Worm (Caenorhabditis elegans) whole organism, late embryonic: ENCODE results near the gene D2096.12.

Experiments used
- C08G9.2 ChIP-seq: sonication (generic microtip); optimal IDR thresholded peaks from 2 replicates; lab custom pipeline; 2016; ENCODE audit warnings: mild to moderate bottlenecking, missing genetic modification characterization, moderate library complexity, missing compliant biosample characterization
- K09A11.1 ChIP-seq: sonication (generic microtip); optimal IDR thresholded peaks from 2 replicates; lab custom pipeline; 2017; ENCODE audit warnings: antibody characterized with exemption, mild to moderate bottlenecking, missing genetic modification characterization, missing compliant biosample characterization; ENCODE audit not compliant: insufficient read depth
- T23F11.4 ChIP-seq: fragments of 200-800 bp; sonication (Bioruptor generic); optimal IDR thresholded peaks from 2 replicates; lab custom pipeline; 2018; ENCODE audit warnings: mild to moderate bottlenecking, missing genetic modification characterization, missing compliant biosample characterization
- ahr-1 ChIP-seq: sonication (generic microtip); optimal IDR thresholded peaks from 2 replicates; lab custom pipeline; 2016; ENCODE audit warnings: missing genetic modification characterization, missing compliant biosample characterization
- ceh-14 ChIP-seq: sonication (generic microtip); optimal IDR thresholded peaks from 2 replicates; lab custom pipeline; 2016; ENCODE audit warnings: missing genotype, missing genetic modification characterization, missing compliant biosample characterization
- ceh-18 ChIP-seq: sonication (generic microtip); optimal IDR thresholded peaks from 2 replicates; lab custom pipeline; 2016; ENCODE audit warnings: missing genetic modification characterization, missing compliant biosample characterization
- ceh-22 ChIP-seq: sonication (generic microtip); optimal IDR thresholded peaks from 2 replicates; lab custom pipeline; 2017; ENCODE audit warnings: missing biosample characterization, missing genetic modification characterization
- ceh-30 ChIP-seq: fragments of 150-350 bp; optimal IDR thresholded peaks from 2 replicates; lab custom pipeline; 2014; ENCODE audit warnings: missing biosample characterization, missing genetic modification characterization
- ceh-31 ChIP-seq: sonication (generic microtip); optimal IDR thresholded peaks from 2 replicates; lab custom pipeline; 2016; ENCODE audit warnings: missing genetic modification characterization, missing compliant biosample characterization
- ceh-45 ChIP-seq: fragments of 200-800 bp; sonication (Bioruptor generic); IDR thresholded peaks from 2 replicates; pipeline ENCODE4 v1.3.6; 2022; ENCODE audit warnings: missing genetic modification reagents, missing genetic modification characterization, missing compliant biosample characterization
- ceh-6 ChIP-seq: fragments of 200-800 bp; sonication (Bioruptor generic); optimal IDR thresholded peaks from 2 replicates; lab custom pipeline; 2018; ENCODE audit warnings: mild to moderate bottlenecking, missing genetic modification characterization, missing compliant biosample characterization
- ceh-9 ChIP-seq: sonication (generic microtip); optimal IDR thresholded peaks from 2 replicates; lab custom pipeline; 2016; ENCODE audit warnings: mild to moderate bottlenecking, missing genetic modification characterization, inconsistent platforms, missing compliant biosample characterization
- che-1 ChIP-seq: sonication (generic microtip); optimal IDR thresholded peaks from 2 replicates; lab custom pipeline; 2016; ENCODE audit warnings: mild to moderate bottlenecking, missing genetic modification characterization, missing compliant biosample characterization
- elt-2 ChIP-seq: sonication (generic microtip); optimal IDR thresholded peaks from 2 replicates; lab custom pipeline; 2016; ENCODE audit warnings: missing genetic modification reagents, missing genetic modification characterization, missing compliant biosample characterization
- elt-4 ChIP-seq: sonication (generic microtip); optimal IDR thresholded peaks from 2 replicates; lab custom pipeline; 2016; ENCODE audit warnings: missing genetic modification characterization, missing compliant biosample characterization
- fkh-6 ChIP-seq: sonication (generic microtip); optimal IDR thresholded peaks from 2 replicates; lab custom pipeline; 2016; ENCODE audit warnings: missing genetic modification characterization, missing compliant biosample characterization
- gmeb-2 ChIP-seq: sonication (generic microtip); optimal IDR thresholded peaks from 2 replicates; lab custom pipeline; 2016; ENCODE audit warnings: missing genetic modification characterization, inconsistent platforms, missing compliant biosample characterization
- hlh-15 ChIP-seq: sonication (generic microtip); optimal IDR thresholded peaks from 2 replicates; lab custom pipeline; 2016; ENCODE audit warnings: missing genetic modification characterization, missing compliant biosample characterization
- hlh-6 ChIP-seq: sonication (generic microtip); optimal IDR thresholded peaks from 2 replicates; lab custom pipeline; 2016; ENCODE audit warnings: missing genotype, missing genetic modification characterization, missing compliant biosample characterization
- hlh-8 ChIP-seq: sonication (generic microtip); optimal IDR thresholded peaks from 2 replicates; lab custom pipeline; 2016; ENCODE audit warnings: missing genotype, missing genetic modification characterization, missing compliant biosample characterization
- nhr-11 ChIP-seq: fragments of 150-350 bp; optimal IDR thresholded peaks from 2 replicates; lab custom pipeline; 2014; ENCODE audit warnings: missing biosample characterization, missing genetic modification characterization
- nhr-232 ChIP-seq: sonication (generic microtip); optimal IDR thresholded peaks from 2 replicates; lab custom pipeline; 2016; ENCODE audit warnings: missing genetic modification characterization, missing compliant biosample characterization
- npax-4 ChIP-seq: sonication (generic microtip); optimal IDR thresholded peaks from 2 replicates; lab custom pipeline; 2016; ENCODE audit warnings: missing genetic modification characterization, missing compliant biosample characterization
- pag-3 ChIP-seq: sonication (generic microtip); optimal IDR thresholded peaks from 2 replicates; lab custom pipeline; 2016; ENCODE audit warnings: missing compliant biosample characterization, missing genetic modification characterization, borderline replicate concordance
- pax-1 ChIP-seq: fragments of 150-350 bp; optimal IDR thresholded peaks from 2 replicates; lab custom pipeline; 2014; ENCODE audit warnings: missing biosample characterization, missing genetic modification characterization
- pha-2 ChIP-seq: sonication (generic microtip); optimal IDR thresholded peaks from 2 replicates; lab custom pipeline; 2017; ENCODE audit warnings: mild to moderate bottlenecking, missing genetic modification characterization, missing compliant biosample characterization
- ref-2 ChIP-seq: sonication (generic microtip); optimal IDR thresholded peaks from 2 replicates; lab custom pipeline; 2016; ENCODE audit warnings: missing genetic modification characterization, missing compliant biosample characterization
- rnt-1 ChIP-seq: sonication (generic microtip); optimal IDR thresholded peaks from 2 replicates; lab custom pipeline; 2016; ENCODE audit warnings: missing genetic modification characterization, missing compliant biosample characterization
- sox-2 ChIP-seq: fragments of 200-800 bp; sonication (Bioruptor generic); IDR thresholded peaks from 2 replicates; pipeline ENCODE4 v1.3.6; 2022; ENCODE audit warnings: missing genetic modification reagents, missing genetic modification characterization, missing compliant biosample characterization
- tbx-7 ChIP-seq: sonication (generic microtip); optimal IDR thresholded peaks from 2 replicates; lab custom pipeline; 2016; ENCODE audit warnings: missing genotype, missing genetic modification characterization, missing compliant biosample characterization
- unc-55 ChIP-seq: sonication (generic microtip); optimal IDR thresholded peaks from 2 replicates; lab custom pipeline; 2017; ENCODE audit warnings: missing biosample characterization, missing genetic modification reagents, missing genetic modification characterization
- unc-86 ChIP-seq: sonication (generic microtip); optimal IDR thresholded peaks from 2 replicates; lab custom pipeline; 2016; ENCODE audit warnings: missing genetic modification characterization, missing compliant biosample characterization
- zip-5 ChIP-seq: sonication (generic microtip); optimal IDR thresholded peaks from 2 replicates; lab custom pipeline; 2016; ENCODE audit warnings: missing genetic modification characterization, missing compliant biosample characterization
- ztf-16 ChIP-seq: sonication (generic microtip); optimal IDR thresholded peaks from 2 replicates; lab custom pipeline; 2017; ENCODE audit warnings: missing genetic modification characterization, missing compliant biosample characterization

D2096.12 gene

ce11 chrIV:8363163-8363562 is at the start of gene D2096.12:
Gene D2096.12 (plus strand): TSS chrIV:8363463.
- TF ChIP-seq nhr-11 (tag; lab: Kevin White, UChicago) (no peak), zip-5 (tag; lab: Kevin White, UChicago) (no peak), pha-2 (tag; lab: Kevin White, UChicago) (no peak), rnt-1 (tag; lab: Kevin White, UChicago) (no peak), ceh-31 (tag; lab: Kevin White, UChicago) (no peak)
- TF ChIP-seq, all 69 proteins: peak for 0

ce11 chrIV:8317800-8318199 is 45.5 kb upstream of the D2096.12 start:
- TF ChIP-seq unc-86 (tag; lab: Kevin White, UChicago) (no peak), elt-4 (tag; lab: Kevin White, UChicago) (no peak), ztf-16 (tag; lab: Kevin White, UChicago) (no peak), hlh-15 (no peak), ceh-6 (GFP tag; lab: Kevin White, UChicago) (no peak), T23F11.4 (GFP tag; lab: Kevin White, UChicago) (no peak), che-1 (no peak), elt-2 (tag; lab: Kevin White, UChicago) (no peak)

ce11 chrIV:8318799-8319198 is 44.5 kb upstream of the D2096.12 start:
- TF ChIP-seq ref-2 (tag; lab: Kevin White, UChicago) (no peak), C08G9.2 (tag; lab: Kevin White, UChicago) (no peak), npax-4 (tag; lab: Kevin White, UChicago) (no peak), zip-5 (tag; lab: Kevin White, UChicago) (no peak), nhr-232 (tag; lab: Kevin White, UChicago) (no peak), ceh-45 (GFP tag; lab: Robert Waterston, UW) (no peak), tbx-7 (no peak), ceh-14 (tag; lab: Kevin White, UChicago) (no peak), ceh-30 (no peak), hlh-15 (no peak), gmeb-2 (tag; lab: Kevin White, UChicago) (no peak), hlh-8 (tag; lab: Kevin White, UChicago) (no peak), ceh-9 (no peak), fkh-6 (no peak), ceh-18 (tag; lab: Kevin White, UChicago) (no peak), sox-2 (no peak)
- TF ChIP-seq, all 69 proteins: peak for 0

- TF ChIP-seq zip-5 (tag; lab: Kevin White, UChicago) (no peak), hlh-6 (tag; lab: Kevin White, UChicago) (no peak), K09A11.1 (tag; lab: Kevin White, UChicago) (no peak), ahr-1 (tag; lab: Kevin White, UChicago) (no peak), ceh-22 (no peak), ceh-6 (GFP tag; lab: Kevin White, UChicago) (no peak), pha-2 (tag; lab: Kevin White, UChicago) (no peak), elt-2 (tag; lab: Kevin White, UChicago) (no peak), pax-1 (tag; lab: Kevin White, UChicago) (no peak)
Observed at ce11 chrIV:8325667-8326066, 37.6 kb upstream of the D2096.12 start, which contains the start of gene F35H10.3. Gene F35H10.3 (plus strand): TSS chrIV:8325967.

- TF ChIP-seq tbx-7 (no peak), unc-55 (GFP tag; lab: Kevin White, UChicago) (no peak), ceh-31 (tag; lab: Kevin White, UChicago) (no peak), pag-3 (tag; lab: Kevin White, UChicago) (no peak)
Observed at ce11 chrIV:8328913-8329312, 34.4 kb upstream of the D2096.12 start, which contains the start of gene F35H10.2. Gene F35H10.2 (plus strand): TSS chrIV:8329213.
